Worm (Caenorhabditis elegans) whole organism, L4 larva: ENCODE data around the gene cnt-2.

Experiments used
- ceh-28 ChIP-seq: fragments of 150-350 bp; optimal IDR thresholded peaks from 2 replicates; lab custom pipeline; 2014; ENCODE audit warnings: missing biosample characterization, missing genetic modification reagents, missing genetic modification characterization
- lin-39 ChIP-seq: fragments of 150-350 bp; optimal IDR thresholded peaks from 2 replicates; lab custom pipeline; 2014; ENCODE audit warnings: missing biosample characterization, missing genetic modification reagents, missing genetic modification characterization
- php-3 ChIP-seq: fragments of 200-800 bp; sonication (Bioruptor generic); IDR thresholded peaks from 2 replicates; pipeline ENCODE4 v1.3.6; 2022; ENCODE audit warnings: missing genetic modification reagents, missing genetic modification characterization, missing compliant biosample characterization

DNA sequence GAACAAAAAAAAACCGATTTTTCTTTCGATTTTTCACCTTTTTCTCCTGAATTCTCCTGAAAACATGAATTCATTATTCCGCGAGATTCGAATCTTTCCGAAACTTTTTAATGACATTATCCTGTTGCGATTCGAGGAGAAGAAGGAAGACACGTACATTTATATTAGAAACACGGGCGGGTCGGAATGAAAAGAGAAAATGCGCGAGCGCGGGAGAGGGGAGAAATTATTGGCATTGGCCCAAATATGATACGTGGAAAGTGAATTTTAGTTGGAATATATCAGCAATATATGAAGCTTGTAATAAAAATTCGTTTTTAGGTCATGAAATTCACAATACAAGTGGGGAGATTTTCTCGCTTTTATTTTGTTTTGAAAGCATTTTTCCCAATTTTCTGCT lies 1.3 kb upstream of the cnt-2 start:
- no peak for TF ChIP-seq ceh-28 (tag; lab: Kevin White, UChicago)
- TF ChIP-seq lin-39 (tag; lab: Kevin White, UChicago): no peak
- TF ChIP-seq php-3: no peak
